Worm (Caenorhabditis elegans): ENCODE data around the gene twnk-1.

ce11 chrX:5802582-5802981 lies 11.6 kb downstream of the twnk-1 start:
- TF ChIP-seq lsy-2 (tag; optimal IDR thresholded peaks at IDR 0.05), result no peak
- TF ChIP-seq ZK546.5 (tag; optimal IDR thresholded peaks at IDR 0.05), result no peak
- TF ChIP-seq unc-62 (GFP tag; optimal IDR thresholded peaks at IDR 0.05), result no peak
- TF ChIP-seq ztf-1 (GFP tag; conservative IDR thresholded peaks at IDR 0.05), result no peak
- TF ChIP-seq ztf-11 (tag; optimal IDR thresholded peaks at IDR 0.05), result no peak
- no peak for TF ChIP-seq nhr-23 (tag; optimal IDR thresholded peaks at IDR 0.05)
- no peak for TF ChIP-seq snpc-4 (tag; optimal IDR thresholded peaks at IDR 0.05)
- TF ChIP-seq nhr-12 (tag; optimal IDR thresholded peaks at IDR 0.05), result no peak
- no peak for TF ChIP-seq nhr-77 (tag; optimal IDR thresholded peaks at IDR 0.05)
- TF ChIP-seq ceh-82 (tag; optimal IDR thresholded peaks at IDR 0.05), result no peak
- no peak for TF ChIP-seq elt-3 (tag; optimal IDR thresholded peaks at IDR 0.05)
- no peak for TF ChIP-seq ztf-4 (tag; optimal IDR thresholded peaks at IDR 0.05)
- no peak for TF ChIP-seq ama-1 (optimal IDR thresholded peaks at IDR 0.05)
- no peak for TF ChIP-seq unc-55 (GFP tag; optimal IDR thresholded peaks at IDR 0.05)

Data from whole organism, L2 larva.